Worm (Caenorhabditis elegans) whole organism, L4/young adult: ENCODE data around the gene bath-26.

ENCODE experiments used
- dao-5 ChIP-seq: sonication (generic microtip); optimal IDR thresholded peaks from 2 replicates; lab custom pipeline; 2016; ENCODE audit warnings: missing genotype, missing genetic modification characterization, moderate library complexity, missing compliant biosample characterization
- him-1 ChIP-seq: sonication (generic microtip); optimal IDR thresholded peaks from 2 replicates; lab custom pipeline; 2016; ENCODE audit warnings: missing genotype, missing genetic modification reagents, missing genetic modification characterization, missing compliant biosample characterization

DNA sequence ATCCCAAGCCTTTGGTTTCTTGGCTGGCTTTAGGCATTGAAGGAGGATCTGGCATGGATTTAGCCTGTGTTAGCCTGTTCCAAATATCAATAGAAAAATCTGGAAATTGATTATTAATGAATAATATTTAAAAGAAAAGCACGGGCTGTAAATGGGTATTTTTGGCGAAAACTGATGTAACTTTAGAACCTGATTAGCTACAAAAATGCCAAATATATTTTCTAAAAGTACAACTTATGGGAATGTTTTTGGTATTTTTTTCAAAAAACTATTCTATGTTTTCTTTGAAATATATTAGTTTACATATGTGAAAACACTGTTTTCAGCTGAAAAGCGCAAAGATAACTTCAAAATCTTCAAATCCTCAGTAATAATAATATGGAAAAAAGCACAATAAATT is at the start of gene bath-26:
- no peak for TF ChIP-seq him-1
- TF ChIP-seq dao-5, result no peak
